Worm (Caenorhabditis elegans) whole organism, mixed stage, embryonic: Measurements from ENCODE around the gene Y110A2AL.4.

Experiments used
- ces-1 ChIP-seq: fragments of 150-350 bp; optimal IDR thresholded peaks from 2 replicates; lab custom pipeline; 2014; ENCODE audit warnings: missing biosample characterization, missing genetic modification reagents, missing genetic modification characterization
- cnd-1 ChIP-seq: fragments of 200-800 bp; sonication (Bioruptor generic); optimal IDR thresholded peaks from 2 replicates; lab custom pipeline; 2018; ENCODE audit warnings: mild to moderate bottlenecking, missing genetic modification characterization, missing compliant biosample characterization
- elt-1 ChIP-seq: sonication (generic microtip); optimal IDR thresholded peaks from 2 replicates; lab custom pipeline; 2017; ENCODE audit warnings: missing genetic modification characterization, mild to moderate bottlenecking, missing compliant biosample characterization, antibody characterized with exemption, moderate library complexity, borderline replicate concordance; ENCODE audit not compliant: insufficient read depth
- mab-5 ChIP-seq: fragments of 150-350 bp; optimal IDR thresholded peaks from 2 replicates; lab custom pipeline; 2014; ENCODE audit warnings: missing biosample characterization, missing genetic modification characterization
- nhr-12 ChIP-seq: fragments of 150-350 bp; optimal IDR thresholded peaks from 2 replicates; lab custom pipeline; 2014; ENCODE audit warnings: missing biosample characterization, missing genetic modification characterization
- nhr-2 ChIP-seq: fragments of 150-350 bp; optimal IDR thresholded peaks from 2 replicates; lab custom pipeline; 2014; ENCODE audit warnings: missing biosample characterization, missing genetic modification characterization
- pha-4 ChIP-seq: fragments of 150-350 bp; optimal IDR thresholded peaks from 2 replicates; lab custom pipeline; 2018; ENCODE audit warnings: missing biosample characterization, missing genetic modification reagents, missing genetic modification characterization
- unc-120 ChIP-seq: sonication (generic microtip); optimal IDR thresholded peaks from 2 replicates; lab custom pipeline; 2017; ENCODE audit warnings: missing genetic modification characterization, missing compliant biosample characterization; ENCODE audit not compliant: poor library complexity, severe bottlenecking
- unc-39 ChIP-seq: fragments of 150-350 bp; optimal IDR thresholded peaks from 2 replicates; lab custom pipeline; 2014; ENCODE audit warnings: missing biosample characterization, missing genetic modification characterization
- unc-62 ChIP-seq: fragments of 150-350 bp; optimal IDR thresholded peaks from 2 replicates; lab custom pipeline; 2014; ENCODE audit warnings: missing biosample characterization, missing genetic modification reagents, missing genetic modification characterization
- zip-8 ChIP-seq: fragments of 150-350 bp; optimal IDR thresholded peaks from 2 replicates; lab custom pipeline; 2014; ENCODE audit warnings: missing biosample characterization, missing genetic modification characterization
- ztf-11 ChIP-seq: fragments of 150-350 bp; optimal IDR thresholded peaks from 2 replicates; lab custom pipeline; 2014; ENCODE audit warnings: missing biosample characterization, missing genetic modification characterization

DNA sequence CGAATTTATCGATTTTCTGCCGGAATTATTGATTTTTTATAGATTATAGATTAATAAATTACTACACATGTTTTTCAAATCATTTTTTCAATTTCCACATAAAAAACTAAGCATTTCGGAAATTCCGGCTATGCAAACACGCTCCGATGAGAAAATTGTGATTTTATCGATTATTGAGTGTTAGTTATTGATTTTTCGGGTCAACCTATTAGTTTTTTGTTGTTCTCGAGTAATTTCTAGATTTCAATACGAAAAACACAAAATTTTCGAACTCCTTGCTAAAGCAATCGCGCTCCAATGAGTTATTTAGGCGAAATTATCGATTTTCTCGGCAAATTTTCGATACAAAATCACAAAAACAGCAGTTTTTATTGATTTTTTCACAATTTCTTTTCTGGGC lies 43.7 kb upstream of the Y110A2AL.4 start:
- TF ChIP-seq mab-5 (tag; lab: Kevin White, UChicago): no peak
- TF ChIP-seq nhr-12 (tag; lab: Kevin White, UChicago): no peak
- TF ChIP-seq zip-8 (tag; lab: Kevin White, UChicago): no peak
- TF ChIP-seq unc-39 (tag; lab: Kevin White, UChicago): no peak
- TF ChIP-seq ztf-11 (tag; lab: Kevin White, UChicago): no peak
- TF ChIP-seq cnd-1 (tag; lab: Kevin White, UChicago): no peak
- TF ChIP-seq pha-4 (tag; lab: Kevin White, UChicago): no peak
- no peak for TF ChIP-seq unc-62 (GFP tag; lab: Kevin White, UChicago)
- no peak for TF ChIP-seq nhr-2
- TF ChIP-seq unc-120 (tag; lab: Kevin White, UChicago): no peak
- TF ChIP-seq ces-1: no peak
- no peak for TF ChIP-seq elt-1 (tag; lab: Kevin White, UChicago)
